Worm (Caenorhabditis elegans): ENCODE results near the gene C09G4.4.

The C09G4.4 gene

DNA sequence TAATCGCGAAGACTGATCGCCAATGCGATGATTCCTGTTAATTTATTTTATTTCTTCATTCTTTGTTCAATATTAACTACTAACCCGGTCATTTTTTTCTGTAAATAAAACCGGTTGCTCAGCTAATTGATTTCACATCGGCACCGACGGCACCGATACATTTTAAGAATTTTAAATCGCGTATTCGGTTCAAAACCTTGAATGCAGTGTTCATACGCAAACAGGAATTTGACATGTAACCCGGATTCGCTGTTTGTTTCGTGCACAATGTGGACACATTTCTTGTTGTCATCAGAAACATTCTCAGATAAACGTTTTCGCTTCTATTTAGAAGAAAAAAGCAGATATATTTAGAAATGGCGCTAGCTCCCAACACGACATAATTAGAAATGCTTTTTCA, 12.8 kb upstream of the C09G4.4 start:
- TF ChIP-seq unc-62 (GFP tag; optimal IDR thresholded peaks at IDR 0.05): no peak
- no peak for TF ChIP-seq ceh-8 (GFP tag; optimal IDR thresholded peaks at IDR 0.05)
- TF ChIP-seq mep-1 (tag; optimal IDR thresholded peaks at IDR 0.05): no peak
- TF ChIP-seq unc-86 (tag; optimal IDR thresholded peaks at IDR 0.05): no peak
- no peak for TF ChIP-seq ama-1 (optimal IDR thresholded peaks at IDR 0.05)
- no peak for TF ChIP-seq zag-1 (tag; optimal IDR thresholded peaks at IDR 0.05)
- TF ChIP-seq nhr-237 (tag; optimal IDR thresholded peaks at IDR 0.05): no peak
- no peak for TF ChIP-seq vab-15 (tag; optimal IDR thresholded peaks at IDR 0.05)
- no peak for TF ChIP-seq pax-3 (tag; optimal IDR thresholded peaks at IDR 0.05)

DNA sequence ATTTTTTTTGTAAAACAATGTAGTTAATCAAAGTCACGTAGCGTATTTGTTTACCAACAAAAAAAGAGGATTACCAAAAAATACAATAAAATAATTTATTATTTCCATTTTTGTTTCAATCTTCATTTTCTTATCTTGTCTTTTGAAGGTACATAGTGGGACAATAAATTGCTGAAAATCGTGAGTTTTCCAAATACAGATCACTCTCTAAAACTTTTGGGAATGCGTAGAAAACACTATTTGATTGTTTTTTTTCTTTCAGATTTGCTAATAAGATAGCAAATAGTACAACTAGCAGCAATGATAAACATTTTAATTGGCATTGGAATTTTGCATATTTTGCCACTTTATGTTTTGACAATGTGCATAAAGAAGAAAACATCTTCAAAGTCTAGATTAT, 11.4 kb upstream of the C09G4.4 start, which contains the start of gene C28C12.1:
Gene C28C12.1 (plus strand): TSS at position 301 of the 400 bp plus-strand sequence.
- no peak for TF ChIP-seq C34B4.2 (tag; optimal IDR thresholded peaks at IDR 0.05)
- TF ChIP-seq zag-1 (tag; optimal IDR thresholded peaks at IDR 0.05): no peak
- TF ChIP-seq fkh-10 (GFP tag; optimal IDR thresholded peaks at IDR 0.05): no peak
- no peak for TF ChIP-seq alr-1 (tag; optimal IDR thresholded peaks at IDR 0.05; ENCODE audit: borderline replicate concordance)
- no peak for TF ChIP-seq fkh-8 (tag; optimal IDR thresholded peaks at IDR 0.05)
- no peak for TF ChIP-seq hlh-17 (GFP tag; optimal IDR thresholded peaks at IDR 0.05; ENCODE audit: borderline replicate concordance)
- no peak for TF ChIP-seq elt-3 (tag; optimal IDR thresholded peaks at IDR 0.05)
- TF ChIP-seq irx-1 (tag; optimal IDR thresholded peaks at IDR 0.05): no peak
- TF ChIP-seq ztf-11 (tag; optimal IDR thresholded peaks at IDR 0.05): no peak
- no peak for TF ChIP-seq jun-1 (tag; optimal IDR thresholded peaks at IDR 0.05)
- no peak for TF ChIP-seq aly-2 (tag; optimal IDR thresholded peaks at IDR 0.05)
- TF ChIP-seq tbx-2 (tag; optimal IDR thresholded peaks at IDR 0.05): no peak
- TF ChIP-seq ztf-4 (tag; optimal IDR thresholded peaks at IDR 0.05): no peak
- TF ChIP-seq nhr-11 (tag; optimal IDR thresholded peaks at IDR 0.05): no peak

DNA sequence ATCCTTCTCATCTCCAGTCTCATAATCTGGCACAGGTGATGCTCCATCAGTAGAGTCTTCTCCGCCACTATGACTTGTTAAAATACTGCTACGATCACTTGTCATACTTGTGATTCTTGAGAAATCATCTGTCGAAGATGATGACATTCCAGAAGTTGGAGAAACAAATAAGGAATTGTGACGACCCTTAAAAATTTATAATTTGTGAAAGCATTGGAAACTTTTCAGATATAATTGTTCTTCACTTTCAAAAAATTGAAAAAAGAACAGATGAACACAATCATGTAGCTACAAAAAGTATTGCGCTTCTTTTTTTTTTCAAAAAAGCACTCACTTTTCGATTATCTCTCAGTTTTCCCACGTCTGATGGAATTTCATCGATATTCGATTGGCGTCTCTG, 6.7 kb upstream of the C09G4.4 start:
- TF ChIP-seq unc-62 (GFP tag; optimal IDR thresholded peaks at IDR 0.05) (no peak), nhr-28 (tag; optimal IDR thresholded peaks at IDR 0.05) (no peak), fkh-8 (tag; optimal IDR thresholded peaks at IDR 0.05) (no peak), dpl-1 (GFP tag; optimal IDR thresholded peaks at IDR 0.05) (no peak), tbx-2 (tag; optimal IDR thresholded peaks at IDR 0.05) (no peak), nhr-76 (tag; optimal IDR thresholded peaks at IDR 0.05) (no peak)

DNA sequence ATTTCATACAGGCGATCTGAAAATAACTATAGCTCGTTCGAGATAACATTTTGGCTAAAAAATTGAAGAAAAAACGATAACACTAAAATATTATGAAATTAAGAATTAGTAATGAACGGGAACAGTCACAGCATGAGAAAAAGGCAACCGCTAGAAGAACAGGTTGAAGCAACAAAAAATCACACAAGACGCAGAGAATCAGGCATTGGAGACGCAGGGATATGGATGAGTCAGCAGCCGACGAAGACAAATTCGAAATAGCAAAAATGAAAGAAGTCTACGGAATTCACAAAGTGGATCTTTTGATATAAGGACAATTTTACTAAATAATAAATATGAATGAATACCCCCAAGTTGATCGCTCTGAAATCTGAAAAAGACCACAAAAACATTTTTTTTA, 2.2 kb upstream of the C09G4.4 start, which contains the start of gene tag-77:
Gene tag-77 (minus strand): TSS at position 15 of the 400 bp plus-strand sequence.
- TF ChIP-seq fos-1 (tag; optimal IDR thresholded peaks at IDR 0.05): peak; percentile 84
- TF ChIP-seq grh-1 (GFP tag; IDR thresholded peaks at IDR 0.05): no peak
- TF ChIP-seq swsn-7 (tag; optimal IDR thresholded peaks at IDR 0.05): no peak
- TF ChIP-seq skn-1 (tag; optimal IDR thresholded peaks at IDR 0.05): no peak
- no peak for TF ChIP-seq egl-13 (tag; optimal IDR thresholded peaks at IDR 0.05)
- peak; percentile 14 for TF ChIP-seq rnt-1 (tag; optimal IDR thresholded peaks at IDR 0.05)
- no peak for TF ChIP-seq ceh-63 (GFP tag; optimal IDR thresholded peaks at IDR 0.05)
- TF ChIP-seq pax-3 (tag; optimal IDR thresholded peaks at IDR 0.05): no peak
- TF ChIP-seq nhr-90 (tag; optimal IDR thresholded peaks at IDR 0.05; ENCODE audit: poor library complexity): peak; percentile 20
- TF ChIP-seq unc-98 (GFP tag; IDR thresholded peaks at IDR 0.05): no peak
- TF ChIP-seq xbp-1 (tag; optimal IDR thresholded peaks at IDR 0.05): no peak
- TF ChIP-seq hlh-4 (tag; optimal IDR thresholded peaks at IDR 0.05): no peak
- peak; percentile 32 for TF ChIP-seq jun-1 (tag; optimal IDR thresholded peaks at IDR 0.05)
- no peak for TF ChIP-seq isw-1 (GFP tag; IDR thresholded peaks at IDR 0.05)
- TF ChIP-seq elt-3 (tag; optimal IDR thresholded peaks at IDR 0.05): peak in 1 of 6 experiments; percentile 2
- no peak for TF ChIP-seq nhr-19 (GFP tag; conservative IDR thresholded peaks at IDR 0.05)
- TF ChIP-seq efl-1 (optimal IDR thresholded peaks at IDR 0.05): peak; percentile 6 to 51
- TF ChIP-seq efl-1 (GFP tag; optimal IDR thresholded peaks at IDR 0.05 in 1 of 2): no peak
- no peak for TF ChIP-seq ztf-11 (tag; optimal IDR thresholded peaks at IDR 0.05)
- TF ChIP-seq elt-2 (tag; optimal IDR thresholded peaks at IDR 0.05): no peak
- no peak for TF ChIP-seq ets-5 (GFP tag; IDR thresholded peaks at IDR 0.05)
- TF ChIP-seq lin-14 (GFP tag; optimal IDR thresholded peaks at IDR 0.05): peak; percentile 27
- no peak for TF ChIP-seq sptf-1 (tag; optimal IDR thresholded peaks at IDR 0.05)
- no peak for TF ChIP-seq lin-15B (tag; optimal IDR thresholded peaks at IDR 0.05)
- TF ChIP-seq vab-15 (tag; optimal IDR thresholded peaks at IDR 0.05): no peak
- TF ChIP-seq ama-1 (optimal IDR thresholded peaks at IDR 0.05): no peak
- TF ChIP-seq lin-35 (GFP tag; optimal IDR thresholded peaks at IDR 0.05): peak in 1 of 2 experiments; percentile 1
- no peak for TF ChIP-seq pqm-1 (tag; optimal IDR thresholded peaks at IDR 0.05)
